Worm (Caenorhabditis elegans) whole organism, young adult: ENCODE data around the gene gem-1.

ENCODE experiments used
- B0019.2 ChIP-seq: fragments of 200-800 bp; sonication (Bioruptor generic); conservative IDR thresholded peaks from 2 replicates; pipeline ENCODE4 v1.3.6; 2022; ENCODE audit warnings: missing genetic modification reagents, missing genetic modification characterization, missing compliant biosample characterization
- D2030.7 ChIP-seq: fragments of 200-800 bp; sonication (Bioruptor generic); IDR thresholded peaks from 2 replicates; pipeline ENCODE4 v1.3.6; 2022; ENCODE audit warnings: missing genetic modification reagents, missing genetic modification characterization, missing compliant biosample characterization
- F55B11.4 ChIP-seq: sonication (generic microtip); optimal IDR thresholded peaks from 2 replicates; lab custom pipeline; 2016; ENCODE audit warnings: missing compliant biosample characterization, missing genetic modification characterization, borderline replicate concordance; ENCODE audit not compliant: insufficient read depth
- Y95B8A.8 ChIP-seq: fragments of 200-800 bp; sonication (Bioruptor generic); IDR thresholded peaks from 2 replicates; pipeline ENCODE4 v1.3.6; 2022; ENCODE audit warnings: missing genetic modification reagents, missing genetic modification characterization, missing compliant biosample characterization
- attf-3 ChIP-seq: fragments of 200-800 bp; sonication (Bioruptor generic); conservative IDR thresholded peaks from 2 replicates; pipeline ENCODE4 v1.3.6; 2022; ENCODE audit warnings: missing genetic modification reagents, missing genetic modification characterization, missing compliant biosample characterization
- chd-7 ChIP-seq: sonication (generic microtip); optimal IDR thresholded peaks from 2 replicates; lab custom pipeline; 2016; ENCODE audit warnings: mild to moderate bottlenecking, missing genetic modification characterization, moderate library complexity, missing compliant biosample characterization
- ets-4 ChIP-seq: fragments of 200-800 bp; sonication (Bioruptor generic); optimal IDR thresholded peaks from 2 replicates; lab custom pipeline; 2018; ENCODE audit warnings: mild to moderate bottlenecking, missing genetic modification characterization, missing compliant biosample characterization
- hlh-26 ChIP-seq: fragments of 200-800 bp; sonication (Bioruptor generic); conservative IDR thresholded peaks from 2 replicates; pipeline ENCODE4 v1.3.6; 2022; ENCODE audit warnings: missing genetic modification reagents, missing genetic modification characterization, missing compliant biosample characterization
- pbrm-1 ChIP-seq: fragments of 200-800 bp; sonication (Bioruptor generic); IDR thresholded peaks from 2 replicates; pipeline ENCODE4 v1.3.6; 2022; ENCODE audit warnings: missing genetic modification reagents, missing genetic modification characterization, missing compliant biosample characterization
- snpc-1.1 ChIP-seq: sonication (generic microtip); optimal IDR thresholded peaks from 2 replicates; lab custom pipeline; 2017; ENCODE audit warnings: missing genetic modification characterization, mild to moderate bottlenecking, missing compliant biosample characterization, antibody characterized with exemption, moderate library complexity, missing genotype, missing genetic modification reagents; ENCODE audit not compliant: insufficient read depth
- tbp1 ChIP-seq: fragments of 200-800 bp; sonication (Bioruptor generic); optimal IDR thresholded peaks from 2 replicates; lab custom pipeline; 2018; ENCODE audit warnings: mild to moderate bottlenecking, missing genetic modification characterization, missing compliant biosample characterization
- ztf-22 ChIP-seq: fragments of 200-800 bp; sonication (Bioruptor generic); optimal IDR thresholded peaks from 2 replicates; lab custom pipeline; 2018; ENCODE audit warnings: mild to moderate bottlenecking, missing genetic modification characterization, moderate library complexity, missing compliant biosample characterization

ce11 chrX:13356469-13356868 lies 20.3 kb downstream of the gem-1 start:
- no peak for TF ChIP-seq pbrm-1 (GFP tag; lab: Robert Waterston, UW)
- no peak for TF ChIP-seq F55B11.4
- TF ChIP-seq ets-4 (GFP tag; lab: Kevin White, UChicago), result no peak
- TF ChIP-seq attf-3, result no peak
- TF ChIP-seq ztf-22 (GFP tag; lab: Kevin White, UChicago), result peak; percentile 53
- TF ChIP-seq chd-7, result peak; percentile 66
- no peak for TF ChIP-seq snpc-1.1 (tag; lab: Kevin White, UChicago)
- TF ChIP-seq B0019.2 (GFP tag; lab: Robert Waterston, UW), result no peak
- no peak for TF ChIP-seq D2030.7 (GFP tag; lab: Robert Waterston, UW)
- TF ChIP-seq Y95B8A.8 (GFP tag; lab: Robert Waterston, UW), result no peak
- no peak for TF ChIP-seq hlh-26 (GFP tag; lab: Robert Waterston, UW)
- peak; percentile 54 for TF ChIP-seq tbp1
